Fruit fly (Drosophila melanogaster): ENCODE measurements around the gene CG12659.

CG12659 gene

DNA sequence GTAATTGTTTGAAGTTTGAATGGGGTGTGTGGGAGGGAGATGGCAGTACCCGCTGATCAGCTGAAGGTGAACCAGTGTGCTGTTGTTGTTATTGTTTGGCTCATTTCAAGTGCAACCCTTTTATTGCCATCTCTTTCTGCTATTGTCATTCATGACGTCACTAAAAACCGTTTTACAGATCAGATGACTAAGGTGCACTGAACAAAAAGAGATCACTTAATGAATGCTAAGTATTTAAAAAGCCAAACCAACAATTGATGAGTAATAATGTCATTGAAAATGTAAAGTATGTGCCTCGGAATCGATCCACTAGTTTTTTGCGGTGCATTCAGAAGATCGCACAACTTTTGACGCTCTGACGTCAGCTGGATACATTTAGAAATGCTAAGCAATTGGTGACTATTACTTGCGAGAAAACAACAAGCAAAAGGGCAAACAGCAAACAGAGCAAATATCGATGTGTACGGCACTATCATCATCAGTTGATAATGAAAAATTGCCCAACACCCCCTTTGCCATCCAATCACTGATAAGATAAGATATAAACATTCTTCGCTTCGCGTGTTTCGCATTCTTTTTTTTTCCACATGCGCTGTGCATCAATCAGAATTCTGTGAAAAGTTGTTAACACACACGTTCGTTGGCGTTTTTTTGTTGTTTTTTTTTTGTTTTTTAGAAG, 16.7 kb downstream of the CG12659 start (continued):
- TF ChIP-seq Hr38 (GFP tag; optimal IDR thresholded peaks at IDR 0.05) (no peak), pdm3 (GFP tag; optimal IDR thresholded peaks at IDR 0.05) (peak; percentile 63), Eip93F (GFP tag; optimal IDR thresholded peaks at IDR 0.05) (no peak), CG7368 (GFP tag; optimal IDR thresholded peaks at IDR 0.05) (peak; percentile 57), salr (GFP tag; optimal IDR thresholded peaks at IDR 0.05) (peak in 1 of 2 experiments; percentile 63), Sox14 (GFP tag; optimal IDR thresholded peaks at IDR 0.05) (peak; percentile 56), fd85E (GFP tag; optimal IDR thresholded peaks at IDR 0.05) (no peak), Eip75B (GFP tag; optimal IDR thresholded peaks at IDR 0.05) (peak; percentile 66), CG34406 (GFP tag; optimal IDR thresholded peaks at IDR 0.05) (peak; percentile 41), Hr39 (GFP tag; optimal IDR thresholded peaks at IDR 0.05) (peak; percentile 61), svp (GFP tag) (peak; percentile 74), acj6 (GFP tag; optimal IDR thresholded peaks at IDR 0.05) (peak; percentile 47), CG10669 (GFP tag; optimal IDR thresholded peaks at IDR 0.05) (peak; percentile 50), esn (GFP tag; optimal IDR thresholded peaks at IDR 0.05) (peak; percentile 75), CG8119 (GFP tag; IDR thresholded peaks at IDR 0.05) (no peak; the same call in 2 of the 3 replicates), CG15336 (GFP tag; IDR thresholded peaks at IDR 0.05) (peak; percentile 22; the same call in 1 of the 2 replicates), ss (GFP tag; optimal IDR thresholded peaks at IDR 0.05) (no peak), CG11902 (GFP tag; optimal IDR thresholded peaks at IDR 0.05) (peak; percentile 32), CG8632 (GFP tag; optimal IDR thresholded peaks at IDR 0.05) (peak; percentile 64), CG6808 (GFP tag; optimal IDR thresholded peaks at IDR 0.05) (no peak), CG3919 (GFP tag; optimal IDR thresholded peaks at IDR 0.05) (peak; percentile 67), CG31627 (GFP tag; optimal IDR thresholded peaks at IDR 0.05) (peak; percentile 45), fd59A (GFP tag; optimal IDR thresholded peaks at IDR 0.05) (no peak), CG4318 (GFP tag; optimal IDR thresholded peaks at IDR 0.05) (no peak), CG6276 (GFP tag; optimal IDR thresholded peaks at IDR 0.05) (no peak), spab (GFP tag; optimal IDR thresholded peaks at IDR 0.05) (no peak), CG6163 (GFP tag; IDR thresholded peaks at IDR 0.05) (peak; percentile 61; the same call in 2 of the 3 replicates), CG8319 (GFP tag; optimal IDR thresholded peaks at IDR 0.05) (no peak), dac (GFP tag; optimal IDR thresholded peaks at IDR 0.05) (no peak), net (GFP tag; optimal IDR thresholded peaks at IDR 0.05) (peak; percentile 41)

DNA sequence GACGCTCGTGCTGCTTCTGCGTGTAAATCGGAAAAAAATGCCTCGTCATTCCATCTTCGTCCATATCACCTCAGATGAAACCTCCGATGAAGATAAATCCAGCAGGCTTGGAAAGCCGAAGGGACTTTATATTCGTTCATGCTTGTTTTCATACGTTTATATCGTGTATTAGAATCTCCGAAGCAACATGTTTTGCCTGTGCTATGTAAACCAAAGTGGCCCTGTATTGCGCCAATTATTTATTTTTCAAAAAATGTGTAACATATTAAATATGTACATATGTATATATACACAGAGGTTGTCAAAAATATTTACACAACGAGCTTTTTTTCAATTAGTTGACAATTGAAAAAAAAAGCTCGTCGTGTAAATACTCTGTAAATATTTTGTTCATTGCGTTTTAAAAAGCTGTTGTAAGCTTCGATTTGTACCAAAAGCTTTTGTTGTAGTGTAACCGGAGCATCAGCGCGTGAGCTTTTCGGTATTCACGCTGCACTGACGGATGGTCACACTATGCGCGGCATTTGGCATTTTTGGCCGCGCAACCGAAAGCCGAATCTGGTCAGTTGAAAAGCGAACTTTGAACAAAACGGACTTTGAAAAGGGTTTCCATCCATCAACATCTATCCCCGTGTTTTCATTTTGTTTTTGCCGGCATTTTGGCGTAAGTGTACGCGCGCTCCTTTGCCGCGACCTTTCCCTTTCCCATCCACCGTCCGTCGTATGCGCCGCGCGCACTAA, 17.6 kb downstream of the CG12659 start, which contains the start of gene CG12065:
CG12065 (plus strand) TSS at position 563 of the 741 bp plus-strand sequence.
- no peak for TF ChIP-seq fd85E (GFP tag; optimal IDR thresholded peaks at IDR 0.05)
- TF ChIP-seq Smox (GFP tag; optimal IDR thresholded peaks at IDR 0.05): peak; percentile 25
- TF ChIP-seq dac (GFP tag; optimal IDR thresholded peaks at IDR 0.05): no peak
- peak; percentile 0 for TF ChIP-seq CG16779 (tag; optimal IDR thresholded peaks at IDR 0.05)
- TF ChIP-seq net (GFP tag; optimal IDR thresholded peaks at IDR 0.05): no peak
- TF ChIP-seq CG32006 (GFP tag; optimal IDR thresholded peaks at IDR 0.05): peak; percentile 18
- no peak for TF ChIP-seq spab (GFP tag; optimal IDR thresholded peaks at IDR 0.05)
- no peak for TF ChIP-seq Hr38 (GFP tag; optimal IDR thresholded peaks at IDR 0.05)
- peak; percentile 19 for TF ChIP-seq CG6854 (GFP tag; optimal IDR thresholded peaks at IDR 0.05)
- no peak for TF ChIP-seq Sox14 (GFP tag; optimal IDR thresholded peaks at IDR 0.05)
- peak; percentile 22 for TF ChIP-seq Eip75B (GFP tag; optimal IDR thresholded peaks at IDR 0.05)
- no peak for TF ChIP-seq CG6276 (GFP tag; optimal IDR thresholded peaks at IDR 0.05)
- no peak; the same call in 2 of the 3 replicates for TF ChIP-seq eg (GFP tag; IDR thresholded peaks at IDR 0.05)
- no peak for TF ChIP-seq Sox15 (GFP tag; optimal IDR thresholded peaks at IDR 0.05)
- TF ChIP-seq CG11902 (GFP tag; optimal IDR thresholded peaks at IDR 0.05): no peak
- TF ChIP-seq CG7368 (GFP tag; optimal IDR thresholded peaks at IDR 0.05): no peak
- no peak for TF ChIP-seq topi (GFP tag; optimal IDR thresholded peaks at IDR 0.05)
- peak; percentile 15 for TF ChIP-seq Sox102F (GFP tag; optimal IDR thresholded peaks at IDR 0.05)
- TF ChIP-seq fkh (GFP tag; optimal IDR thresholded peaks at IDR 0.05): peak; percentile 68
- no peak for TF ChIP-seq CG10669 (GFP tag; optimal IDR thresholded peaks at IDR 0.05)
- peak; percentile 91 for TF ChIP-seq Eip78C (GFP tag)
- TF ChIP-seq achi (GFP tag; optimal IDR thresholded peaks at IDR 0.05): peak; percentile 42
- no peak for TF ChIP-seq CG4318 (GFP tag; optimal IDR thresholded peaks at IDR 0.05)
- no peak for TF ChIP-seq CG11294 (GFP tag; IDR thresholded peaks at IDR 0.05)
- TF ChIP-seq CG11762 (GFP tag; optimal IDR thresholded peaks at IDR 0.05; ENCODE audit: insufficient read depth): no peak
- peak; percentile 24 for TF ChIP-seq Hr39 (GFP tag; optimal IDR thresholded peaks at IDR 0.05)
- TF ChIP-seq salr (GFP tag; optimal IDR thresholded peaks at IDR 0.05): no peak
- TF ChIP-seq Blimp-1 (GFP tag; optimal IDR thresholded peaks at IDR 0.05): no peak
- no peak for TF ChIP-seq dsx (GFP tag; optimal IDR thresholded peaks at IDR 0.05; ENCODE audit: poor library complexity, severe bottlenecking)
- TF ChIP-seq esn (GFP tag; optimal IDR thresholded peaks at IDR 0.05): no peak
- TF ChIP-seq pdm3 (GFP tag; optimal IDR thresholded peaks at IDR 0.05): peak; percentile 3
